Worm (Caenorhabditis elegans) whole organism, young adult: ENCODE data around the gene F10G7.5.

Experiments
- B0019.2 ChIP-seq: fragments of 200-800 bp; sonication (Bioruptor generic); conservative IDR thresholded peaks from 2 replicates; pipeline ENCODE4 v1.3.6; 2022; ENCODE audit warnings: missing genetic modification reagents, missing genetic modification characterization, missing compliant biosample characterization
- B0035.1 ChIP-seq: sonication (generic microtip); optimal IDR thresholded peaks from 2 replicates; lab custom pipeline; 2016; ENCODE audit warnings: missing genetic modification characterization, mild to moderate bottlenecking, missing compliant biosample characterization, missing genotype, missing genetic modification reagents
- C17E4.6 ChIP-seq: fragments of 200-800 bp; sonication (Bioruptor generic); IDR thresholded peaks from 2 replicates; pipeline ENCODE4 v1.3.6; 2022; ENCODE audit warnings: missing genetic modification reagents, missing genetic modification characterization, missing compliant biosample characterization
- D2030.7 ChIP-seq: fragments of 200-800 bp; sonication (Bioruptor generic); IDR thresholded peaks from 2 replicates; pipeline ENCODE4 v1.3.6; 2022; ENCODE audit warnings: missing genetic modification reagents, missing genetic modification characterization, missing compliant biosample characterization
- F10E7.11 ChIP-seq: sonication (generic microtip); optimal IDR thresholded peaks from 2 replicates; lab custom pipeline; 2017; ENCODE audit warnings: mild to moderate bottlenecking, missing genetic modification characterization, moderate library complexity, missing compliant biosample characterization
- F57A8.1 ChIP-seq: fragments of 200-800 bp; sonication (Bioruptor generic); optimal IDR thresholded peaks from 2 replicates; lab custom pipeline; 2018; ENCODE audit warnings: mild to moderate bottlenecking, missing genetic modification characterization, moderate library complexity, missing compliant biosample characterization
- K12H6.12 ChIP-seq: fragments of 200-800 bp; sonication (Bioruptor generic); optimal IDR thresholded peaks from 2 replicates; lab custom pipeline; 2018; ENCODE audit warnings: mild to moderate bottlenecking, missing genetic modification characterization, missing compliant biosample characterization
- T26A5.8 ChIP-seq: sonication (generic microtip); optimal IDR thresholded peaks from 2 replicates; lab custom pipeline; 2016; ENCODE audit warnings: missing genetic modification characterization, missing compliant biosample characterization
- Y53F4B.3 ChIP-seq: fragments of 200-800 bp; sonication (Bioruptor generic); IDR thresholded peaks from 2 replicates; pipeline ENCODE4 v1.3.6; 2022; ENCODE audit warnings: missing genetic modification reagents, missing genetic modification characterization, missing compliant biosample characterization
- Y95B8A.8 ChIP-seq: fragments of 200-800 bp; sonication (Bioruptor generic); IDR thresholded peaks from 2 replicates; pipeline ENCODE4 v1.3.6; 2022; ENCODE audit warnings: missing genetic modification reagents, missing genetic modification characterization, missing compliant biosample characterization
- ama-1 ChIP-seq, 3 experiments: fragments of 150-350 bp in 1 of 3; sonication (generic microtip) in 2 of 3; optimal IDR thresholded peaks; 2 replicates each; lab custom pipeline; 2014 to 2018; ENCODE audit warnings: missing biosample characterization in 2 of 3, missing genetic modification characterization in 2 of 3, missing genetic modification reagents in 2 of 3
- aptf-2 ChIP-seq: fragments of 200-800 bp; sonication (Bioruptor generic); conservative IDR thresholded peaks from 2 replicates; pipeline ENCODE4 v1.3.6; 2022; ENCODE audit warnings: missing genetic modification reagents, missing genetic modification characterization, missing compliant biosample characterization
- attf-5 ChIP-seq: fragments of 200-800 bp; sonication (Bioruptor generic); optimal IDR thresholded peaks from 2 replicates; lab custom pipeline; 2018; ENCODE audit warnings: mild to moderate bottlenecking, missing genetic modification characterization, missing compliant biosample characterization
- attf-6 ChIP-seq: fragments of 200-800 bp; sonication (Bioruptor generic); IDR thresholded peaks from 2 replicates; pipeline ENCODE4 v1.3.6; 2022; ENCODE audit warnings: missing genetic modification reagents, missing genetic modification characterization, missing compliant biosample characterization
- bed-2 ChIP-seq: fragments of 200-800 bp; sonication (Bioruptor generic); IDR thresholded peaks from 2 replicates; pipeline ENCODE4 v1.3.6; 2022; ENCODE audit warnings: missing genetic modification reagents, missing genetic modification characterization, missing compliant biosample characterization
- cebp-1 ChIP-seq, 2 experiments: fragments of 200-800 bp in 1 of 2; sonication (Bioruptor generic) in 1 of 2; sonication (generic microtip) in 1 of 2; IDR thresholded peaks in 1 of 2; optimal IDR thresholded peaks in 1 of 2; 2 replicates each; pipeline versions ENCODE4 v1.3.6 to Lab custom; 2017 to 2022; ENCODE audit warnings: missing compliant biosample characterization in 2 of 2, missing genetic modification characterization in 2 of 2, mild to moderate bottlenecking in 1 of 2, missing genetic modification reagents in 1 of 2, moderate library complexity in 1 of 2
- ceh-27 ChIP-seq: fragments of 200-800 bp; sonication (Bioruptor generic); optimal IDR thresholded peaks from 2 replicates; lab custom pipeline; 2018; ENCODE audit warnings: mild to moderate bottlenecking, missing genetic modification characterization, moderate library complexity, missing compliant biosample characterization
- ceh-40 ChIP-seq: fragments of 200-800 bp; sonication (Bioruptor generic); IDR thresholded peaks from 2 replicates; pipeline ENCODE4 v1.3.6; 2022; ENCODE audit warnings: missing genetic modification characterization, missing compliant biosample characterization
- dox-1 ChIP-seq: fragments of 200-800 bp; sonication (Bioruptor generic); IDR thresholded peaks from 2 replicates; pipeline ENCODE4 v1.3.6; 2022; ENCODE audit warnings: missing genetic modification reagents, missing genetic modification characterization, missing compliant biosample characterization
- dpl-1 ChIP-seq: fragments of 150-350 bp; optimal IDR thresholded peaks from 2 replicates; lab custom pipeline; 2014; ENCODE audit warnings: missing biosample characterization, missing genetic modification reagents, missing genetic modification characterization
- efl-1 ChIP-seq: fragments of 150-350 bp; optimal IDR thresholded peaks from 2 replicates; lab custom pipeline; 2014; ENCODE audit warnings: missing biosample characterization, missing genetic modification reagents, missing genetic modification characterization
- egrh-3 ChIP-seq: fragments of 200-800 bp; sonication (Bioruptor generic); IDR thresholded peaks from 2 replicates; pipeline ENCODE4 v1.3.6; 2022; ENCODE audit warnings: missing genetic modification reagents, missing genetic modification characterization, missing compliant biosample characterization
- ets-4 ChIP-seq: fragments of 200-800 bp; sonication (Bioruptor generic); optimal IDR thresholded peaks from 2 replicates; lab custom pipeline; 2018; ENCODE audit warnings: mild to moderate bottlenecking, missing genetic modification characterization, missing compliant biosample characterization
- fkh-3 ChIP-seq: sonication (generic microtip); optimal IDR thresholded peaks from 2 replicates; lab custom pipeline; 2016; ENCODE audit warnings: mild to moderate bottlenecking, missing genetic modification characterization, missing compliant biosample characterization
- gei-17 ChIP-seq: fragments of 200-800 bp; sonication (Bioruptor generic); optimal IDR thresholded peaks from 2 replicates; lab custom pipeline; 2018; ENCODE audit warnings: mild to moderate bottlenecking, missing genetic modification characterization, missing compliant biosample characterization
- him-1 ChIP-seq: sonication (generic microtip); optimal IDR thresholded peaks from 2 replicates; lab custom pipeline; 2016; ENCODE audit warnings: missing genotype, missing genetic modification reagents, missing genetic modification characterization, missing compliant biosample characterization
- hmg-1.2 ChIP-seq: fragments of 200-800 bp; sonication (Bioruptor generic); IDR thresholded peaks from 2 replicates; pipeline ENCODE4 v1.3.6; 2022; ENCODE audit warnings: missing genetic modification reagents, missing genetic modification characterization, missing compliant biosample characterization
- hmg-20 ChIP-seq: fragments of 200-800 bp; sonication (Bioruptor generic); IDR thresholded peaks from 2 replicates; pipeline ENCODE4 v1.3.6; 2022; ENCODE audit warnings: missing genetic modification reagents, missing genetic modification characterization, missing compliant biosample characterization
- hsf-1 ChIP-seq: fragments of 200-800 bp; sonication (Bioruptor generic); IDR thresholded peaks from 2 replicates; pipeline ENCODE4 v1.3.6; 2022; ENCODE audit warnings: missing genetic modification reagents, missing genetic modification characterization, missing compliant biosample characterization
- lag-1 ChIP-seq: fragments of 200-800 bp; sonication (Bioruptor generic); IDR thresholded peaks from 2 replicates; pipeline ENCODE4 v1.3.6; 2022; ENCODE audit warnings: missing genetic modification reagents, missing genetic modification characterization, missing compliant biosample characterization
- lin-35 ChIP-seq, 3 experiments: fragments of 150-350 bp in 2 of 3; sonication (generic microtip) in 1 of 3; optimal IDR thresholded peaks; 2 replicates each; lab custom pipeline; 2014 to 2018; ENCODE audit warnings: missing biosample characterization in 3 of 3, missing genetic modification characterization in 3 of 3, missing genetic modification reagents in 3 of 3
- madf-10 ChIP-seq: sonication (generic microtip); optimal IDR thresholded peaks from 2 replicates; lab custom pipeline; 2016; ENCODE audit warnings: mild to moderate bottlenecking, missing genetic modification characterization, missing compliant biosample characterization
- mel-28 ChIP-seq: sonication (generic microtip); optimal IDR thresholded peaks from 2 replicates; lab custom pipeline; 2016; ENCODE audit warnings: borderline replicate concordance, mild to moderate bottlenecking, missing genetic modification characterization, missing compliant biosample characterization
- mxl-1 ChIP-seq: sonication (generic microtip); optimal IDR thresholded peaks from 2 replicates; lab custom pipeline; 2016; ENCODE audit warnings: missing genetic modification characterization, missing compliant biosample characterization
- nfya-2 ChIP-seq: fragments of 200-800 bp; sonication (Bioruptor generic); IDR thresholded peaks from 2 replicates; pipeline ENCODE4 v1.3.6; 2022; ENCODE audit warnings: missing genetic modification reagents, missing genetic modification characterization, missing compliant biosample characterization
- nfyb-1 ChIP-seq: fragments of 200-800 bp; sonication (Bioruptor generic); IDR thresholded peaks from 2 replicates; pipeline ENCODE4 v1.3.6; 2022; ENCODE audit warnings: missing genetic modification reagents, missing genetic modification characterization, missing compliant biosample characterization
- nhr-120 ChIP-seq: fragments of 200-800 bp; sonication (Bioruptor generic); IDR thresholded peaks from 2 replicates; pipeline ENCODE4 v1.3.6; 2022; ENCODE audit warnings: missing genetic modification characterization, missing compliant biosample characterization
- nhr-90 ChIP-seq: sonication (generic microtip); optimal IDR thresholded peaks from 2 replicates; lab custom pipeline; 2016; ENCODE audit warnings: missing genotype, mild to moderate bottlenecking, missing genetic modification characterization, missing compliant biosample characterization
- rec-8 ChIP-seq, 2 experiments: sonication (generic microtip); optimal IDR thresholded peaks; 2 replicates each; lab custom pipeline; 2016; ENCODE audit warnings: mild to moderate bottlenecking in 2 of 2, missing genetic modification characterization in 2 of 2, missing genetic modification reagents in 2 of 2, missing genotype in 2 of 2, missing biosample characterization in 1 of 2, missing compliant biosample characterization in 1 of 2, moderate library complexity in 1 of 2
- repo-1 ChIP-seq: sonication (generic microtip); optimal IDR thresholded peaks from 2 replicates; lab custom pipeline; 2017; ENCODE audit warnings: mild to moderate bottlenecking, missing genetic modification characterization, missing compliant biosample characterization
- rpc-1 ChIP-seq, 2 experiments: fragments of 150-350 bp in 1 of 2; sonication (generic microtip) in 1 of 2; optimal IDR thresholded peaks; 2 replicates each; lab custom pipeline; 2014 to 2018; ENCODE audit warnings: missing biosample characterization in 1 of 2, missing genetic modification characterization in 1 of 2, missing genetic modification reagents in 1 of 2, missing genotype in 1 of 2
- sdz-38 ChIP-seq: sonication (generic microtip); optimal IDR thresholded peaks from 2 replicates; lab custom pipeline; 2016; ENCODE audit warnings: missing genotype, missing genetic modification characterization, missing compliant biosample characterization
- snpc-1.1 ChIP-seq: sonication (generic microtip); optimal IDR thresholded peaks from 2 replicates; lab custom pipeline; 2017; ENCODE audit warnings: missing genetic modification characterization, mild to moderate bottlenecking, missing compliant biosample characterization, antibody characterized with exemption, moderate library complexity, missing genotype, missing genetic modification reagents; ENCODE audit not compliant: insufficient read depth
- snpc-3.4 ChIP-seq: sonication (generic microtip); optimal IDR thresholded peaks from 2 replicates; lab custom pipeline; 2017; ENCODE audit warnings: missing genetic modification characterization, mild to moderate bottlenecking, missing compliant biosample characterization, antibody characterized with exemption, moderate library complexity, missing genotype, missing genetic modification reagents
- snpc-4 ChIP-seq, 5 experiments: fragments of 150-350 bp in 1 of 5; sonication (generic microtip) in 4 of 5; optimal IDR thresholded peaks; 2 replicates each; lab custom pipeline; 2014 to 2018; ENCODE audit warnings: missing genetic modification characterization in 5 of 5, missing biosample characterization in 3 of 5, antibody characterized with exemption in 2 of 5, mild to moderate bottlenecking in 2 of 5, missing compliant biosample characterization in 2 of 5, missing genotype in 2 of 5, moderate library complexity in 2 of 5, missing genetic modification reagents in 1 of 5
- zfh-2 ChIP-seq: fragments of 200-800 bp; sonication (Bioruptor generic); conservative IDR thresholded peaks from 2 replicates; pipeline ENCODE4 v1.3.6; 2022; ENCODE audit warnings: missing genetic modification reagents, missing genetic modification characterization, missing compliant biosample characterization
- ztf-18 ChIP-seq: sonication (generic microtip); optimal IDR thresholded peaks from 2 replicates; lab custom pipeline; 2016; ENCODE audit warnings: missing genotype, mild to moderate bottlenecking, missing genetic modification characterization, missing compliant biosample characterization

The F10G7.5 gene

DNA sequence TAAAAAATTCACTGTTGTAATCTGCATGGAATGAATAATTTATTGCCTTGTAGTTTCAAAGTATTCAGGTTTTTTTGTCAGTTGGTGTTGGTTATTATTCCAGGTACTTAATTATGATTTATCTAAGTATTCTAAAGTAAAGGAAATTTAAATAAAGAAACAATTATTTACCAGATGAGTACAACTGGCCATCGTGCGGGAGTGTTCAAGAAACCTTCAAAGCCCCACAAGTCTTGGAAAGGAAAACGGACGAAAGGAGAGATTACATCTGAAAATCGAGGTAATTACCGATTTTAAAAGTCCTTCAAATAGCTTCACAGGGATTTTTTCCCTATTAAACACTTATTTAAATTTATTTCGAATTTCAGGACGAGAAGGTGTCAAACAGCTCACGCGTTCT, 16.9 kb downstream of the F10G7.5 start, which contains the start of gene tag-151 (continued):
- TF ChIP-seq mxl-1 (tag; lab: Kevin White, UChicago) (no peak), dpl-1 (GFP tag; lab: Kevin White, UChicago) (no peak), ama-1 (optimal IDR thresholded peaks at IDR 0.05; lab: Kevin White, UChicago) (no peak), ama-1 (GFP tag; optimal IDR thresholded peaks at IDR 0.05; lab: Kevin White, UChicago) (peak in 1 of 2 experiments; percentile 71), nhr-90 (tag; lab: Kevin White, UChicago) (no peak), attf-5 (GFP tag; lab: Kevin White, UChicago) (no peak), aptf-2 (GFP tag; lab: Robert Waterston, UW) (no peak), snpc-1.1 (tag; lab: Kevin White, UChicago) (no peak), efl-1 (no peak), lin-35 (GFP tag; optimal IDR thresholded peaks at IDR 0.05; lab: Kevin White, UChicago) (peak in 1 of 3 experiments; percentile 1), T26A5.8 (tag; lab: Kevin White, UChicago) (no peak), nfyb-1 (GFP tag; lab: Robert Waterston, UW) (no peak), bed-2 (GFP tag; lab: Robert Waterston, UW) (no peak), zfh-2 (no peak), ceh-27 (GFP tag; lab: Kevin White, UChicago) (no peak), nhr-120 (GFP tag; lab: Robert Waterston, UW) (no peak), D2030.7 (no peak), ets-4 (GFP tag; lab: Kevin White, UChicago) (no peak), lag-1 (GFP tag; lab: Robert Waterston, UW) (no peak), rpc-1 (optimal IDR thresholded peaks at IDR 0.05; lab: Kevin White, UChicago) (no peak), rpc-1 (tag; optimal IDR thresholded peaks at IDR 0.05; lab: Kevin White, UChicago) (no peak), nfya-2 (GFP tag; lab: Robert Waterston, UW) (0 out of 2 replicates have a peak, but pooled peaks have one; percentile 31), egrh-3 (GFP tag; lab: Robert Waterston, UW) (no peak), F10E7.11 (tag; lab: Kevin White, UChicago) (peak; percentile 45), Y53F4B.3 (GFP tag; lab: Robert Waterston, UW) (no peak), ceh-40 (GFP tag; lab: Robert Waterston, UW) (no peak), snpc-4 (GFP tag; optimal IDR thresholded peaks at IDR 0.05; lab: Kevin White, UChicago) (no peak), snpc-4 (tag; optimal IDR thresholded peaks at IDR 0.05; lab: Kevin White, UChicago) (peak in 2 of 4 experiments; percentile 13 to 29), B0035.1 (no peak), attf-6 (GFP tag; lab: Robert Waterston, UW) (no peak), dox-1 (GFP tag; lab: Robert Waterston, UW) (no peak), hsf-1 (GFP tag; lab: Robert Waterston, UW) (no peak; the same call in 1 of the 2 replicates), sdz-38 (tag; lab: Kevin White, UChicago) (no peak), Y95B8A.8 (GFP tag; lab: Robert Waterston, UW) (0 out of 2 replicates have a peak, but pooled peaks have one; percentile 8), C17E4.6 (no peak), repo-1 (tag; lab: Kevin White, UChicago) (peak; percentile 60), rec-8 (tag; optimal IDR thresholded peaks at IDR 0.05; lab: Kevin White, UChicago) (no peak), hmg-1.2 (GFP tag; lab: Robert Waterston, UW) (no peak), hmg-20 (GFP tag; lab: Robert Waterston, UW) (no peak), mel-28 (tag; lab: Kevin White, UChicago) (no peak), F57A8.1 (GFP tag; lab: Kevin White, UChicago) (no peak), B0019.2 (GFP tag; lab: Robert Waterston, UW) (no peak), gei-17 (no peak), madf-10 (tag; lab: Kevin White, UChicago) (no peak), ztf-18 (tag; lab: Kevin White, UChicago) (no peak), K12H6.12 (tag; lab: Kevin White, UChicago) (no peak), fkh-3 (tag; lab: Kevin White, UChicago) (no peak), him-1 (tag; lab: Kevin White, UChicago) (peak; percentile 5), cebp-1 (GFP tag; IDR thresholded peaks at IDR 0.05; lab: Robert Waterston, UW) (no peak), cebp-1 (tag; optimal IDR thresholded peaks at IDR 0.05; lab: Kevin White, UChicago) (no peak), snpc-3.4 (tag; lab: Kevin White, UChicago) (peak; percentile 66)
